Worm (Caenorhabditis elegans): Measurements from ENCODE around the gene Y73F8A.15.
"Not testable (repeated sequence)": the region's sequence is repeated elsewhere in the genome, so short reads cannot be mapped to it uniquely, and the experiment has no call there.

The Y73F8A.15 gene

ce11 chrIV:15302151-15302550 is 19.2 kb upstream of the Y73F8A.15 start, which contains the start of gene best-21:
best-21 (plus strand) TSS chrIV:15302451.
- TF ChIP-seq lin-11 (tag; optimal IDR thresholded peaks at IDR 0.05) (no peak), ceh-16 (tag; optimal IDR thresholded peaks at IDR 0.05) (no peak), egl-27 (tag; optimal IDR thresholded peaks at IDR 0.05) (no peak)

DNA sequence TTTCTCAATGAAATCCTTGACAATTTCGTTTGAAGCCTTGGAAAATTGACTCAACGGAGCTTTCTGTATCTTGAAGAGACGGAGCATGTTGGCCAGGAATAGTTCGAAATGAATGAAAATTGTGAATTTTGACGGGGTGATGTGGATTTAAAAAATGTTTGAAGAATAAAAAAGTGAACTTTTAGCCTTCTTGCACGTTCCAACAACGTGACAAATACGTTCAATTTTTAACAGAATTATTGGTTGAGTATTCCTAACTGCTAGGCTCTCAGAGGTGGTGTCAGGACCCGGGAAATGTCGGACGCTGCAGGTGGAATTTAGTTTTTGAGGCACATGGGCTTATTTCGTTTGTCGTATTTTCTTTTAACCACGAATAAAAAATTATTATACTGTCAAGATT is 9.8 kb upstream of the Y73F8A.15 start, which contains the start of gene Y73F8A.12:
Y73F8A.12 (minus strand) TSS at position 101 of the 400 bp plus-strand sequence.
- TF ChIP-seq ama-1 (optimal IDR thresholded peaks at IDR 0.05); C34F6.9 (tag; optimal IDR thresholded peaks at IDR 0.05); sma-9 (GFP tag; optimal IDR thresholded peaks at IDR 0.05); sma-9 (tag; optimal IDR thresholded peaks at IDR 0.05): not testable (repeated sequence)

DNA sequence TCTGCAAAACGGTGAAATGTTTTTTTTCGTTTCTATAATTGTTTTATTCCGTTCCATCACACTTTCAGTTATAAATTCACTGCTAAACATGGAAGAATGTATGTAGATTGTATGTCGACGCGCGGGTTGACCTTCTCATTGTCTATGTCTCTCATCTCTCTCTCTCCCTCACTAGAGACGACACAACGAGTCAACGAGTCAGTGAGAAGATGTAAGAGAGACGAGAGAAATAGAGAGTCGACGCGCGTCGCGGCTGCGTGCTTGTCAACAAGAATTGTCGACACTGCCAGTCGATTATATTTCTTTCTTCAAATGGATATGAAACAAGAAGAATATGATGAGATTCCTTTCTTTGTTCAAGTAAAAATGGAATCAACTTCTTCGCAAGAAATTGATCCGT is 9.4 kb upstream of the Y73F8A.15 start, which contains the start of gene Y73F8A.13:
Y73F8A.13 (plus strand) TSS at position 240 of the 400 bp plus-strand sequence.
- TF ChIP-seq nhr-129 (tag; optimal IDR thresholded peaks at IDR 0.05) (no peak), C34F6.9 (tag; optimal IDR thresholded peaks at IDR 0.05) (peak; percentile 19), mab-5 (tag; optimal IDR thresholded peaks at IDR 0.05) (no peak), nhr-21 (tag; optimal IDR thresholded peaks at IDR 0.05) (no peak), Y55F3AM.14 (GFP tag; optimal IDR thresholded peaks at IDR 0.05) (no peak), nhr-6 (tag; optimal IDR thresholded peaks at IDR 0.05) (no peak), lin-11 (tag; optimal IDR thresholded peaks at IDR 0.05) (no peak)

DNA sequence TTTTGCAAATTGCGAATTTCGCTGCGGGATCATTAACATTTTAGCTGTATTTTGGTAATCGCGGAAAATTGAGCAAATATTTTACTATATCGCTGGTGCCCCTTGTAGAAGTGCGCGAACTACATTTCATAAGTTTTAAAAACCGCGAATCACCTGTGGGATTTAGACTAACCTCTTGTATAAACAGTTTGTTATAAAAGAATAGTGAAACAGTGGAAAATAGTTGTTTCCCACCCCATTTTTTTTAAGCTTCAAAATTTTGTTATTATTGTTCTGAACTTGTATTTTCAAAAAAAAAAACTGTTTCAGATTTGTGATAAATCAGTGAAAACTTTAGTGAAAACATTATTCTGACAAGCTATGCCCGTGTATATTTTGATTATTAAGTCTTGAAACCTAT is 5.9 kb upstream of the Y73F8A.15 start:
- TF ChIP-seq nhr-11 (tag; optimal IDR thresholded peaks at IDR 0.05) (no peak), unc-62 (GFP tag; optimal IDR thresholded peaks at IDR 0.05) (no peak), lin-39 (tag; optimal IDR thresholded peaks at IDR 0.05) (no peak), ZK546.5 (tag; optimal IDR thresholded peaks at IDR 0.05) (no peak), skn-1 (tag; optimal IDR thresholded peaks at IDR 0.05) (no peak)

- TF ChIP-seq peb-1, gmeb-1, nhr-21 (tag; optimal IDR thresholded peaks at IDR 0.05): not testable (repeated sequence)
Measured at ce11 chrIV:15318982-15319381, 2.4 kb upstream of the Y73F8A.15 start, which contains the start of gene Y73F8A.14. Y73F8A.14 (minus strand) TSS chrIV:15319082.

- no peak for TF ChIP-seq nhr-77 (tag; optimal IDR thresholded peaks at IDR 0.05)
- no peak for TF ChIP-seq ztf-1 (GFP tag; conservative IDR thresholded peaks at IDR 0.05)
- no peak for TF ChIP-seq Y55F3AM.14 (GFP tag; optimal IDR thresholded peaks at IDR 0.05)
- no peak for TF ChIP-seq nhr-237 (tag; optimal IDR thresholded peaks at IDR 0.05)
- no peak for TF ChIP-seq C34F6.9 (tag; optimal IDR thresholded peaks at IDR 0.05)
- TF ChIP-seq elt-1 (tag; optimal IDR thresholded peaks at IDR 0.05), result no peak
- TF ChIP-seq ZK546.5 (tag; optimal IDR thresholded peaks at IDR 0.05), result no peak
- TF ChIP-seq unc-62 (GFP tag; optimal IDR thresholded peaks at IDR 0.05), result no peak
- TF ChIP-seq sem-4 (tag; optimal IDR thresholded peaks at IDR 0.05), result no peak
- TF ChIP-seq zag-1 (tag; optimal IDR thresholded peaks at IDR 0.05), result no peak
- TF ChIP-seq nhr-25 (tag; optimal IDR thresholded peaks at IDR 0.05), result no peak
- TF ChIP-seq ztf-4 (tag; optimal IDR thresholded peaks at IDR 0.05), result no peak
- TF ChIP-seq unc-55 (GFP tag; optimal IDR thresholded peaks at IDR 0.05), result no peak
- no peak for TF ChIP-seq blmp-1 (tag; optimal IDR thresholded peaks at IDR 0.05; ENCODE audit: insufficient read depth)
- TF ChIP-seq skn-1 (tag; optimal IDR thresholded peaks at IDR 0.05), result no peak
- no peak for TF ChIP-seq gmeb-1 (tag; optimal IDR thresholded peaks at IDR 0.05)
- no peak for TF ChIP-seq R02D3.7 (tag; optimal IDR thresholded peaks at IDR 0.05)
- TF ChIP-seq nhr-6 (tag; optimal IDR thresholded peaks at IDR 0.05), result no peak
- no peak for TF ChIP-seq ama-1 (optimal IDR thresholded peaks at IDR 0.05)
- TF ChIP-seq lin-39 (tag; optimal IDR thresholded peaks at IDR 0.05), result no peak
Measured at ce11 chrIV:15323593-15323992, 2.2 kb downstream of the Y73F8A.15 start, which contains the start of gene tbx-39. tbx-39 (plus strand) TSS chrIV:15323893.

DNA sequence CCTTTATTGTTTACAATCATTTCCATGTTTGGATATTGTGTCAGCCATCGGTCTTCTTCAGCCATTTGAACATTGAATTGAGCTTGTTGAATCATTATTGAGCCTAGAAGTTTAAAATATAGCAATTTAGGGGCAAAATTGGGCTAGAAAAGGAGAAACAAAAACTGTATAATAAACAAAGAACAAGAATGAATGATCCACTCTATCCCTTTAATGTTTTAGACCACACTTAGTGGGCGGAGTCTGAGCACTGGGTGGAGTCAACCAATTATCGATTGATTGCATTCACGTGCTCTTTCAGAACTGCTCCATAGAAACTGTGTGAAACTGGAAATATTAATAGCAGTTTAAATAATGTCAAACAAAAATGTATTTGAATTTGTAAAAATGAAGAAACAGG is 6.7 kb downstream of the Y73F8A.15 start, which contains the start of gene tbx-40:
tbx-40 (minus strand) TSS at position 101 of the 400 bp plus-strand sequence.
- no peak for TF ChIP-seq gmeb-1 (tag; optimal IDR thresholded peaks at IDR 0.05)
- TF ChIP-seq mab-5 (tag; optimal IDR thresholded peaks at IDR 0.05), result no peak
- no peak for TF ChIP-seq unc-55 (GFP tag; optimal IDR thresholded peaks at IDR 0.05)
- no peak for TF ChIP-seq ztf-1 (GFP tag; conservative IDR thresholded peaks at IDR 0.05)
- no peak for TF ChIP-seq ztf-11 (tag; optimal IDR thresholded peaks at IDR 0.05)
- TF ChIP-seq R02D3.7 (tag; optimal IDR thresholded peaks at IDR 0.05), result no peak
- TF ChIP-seq nhr-23 (tag; optimal IDR thresholded peaks at IDR 0.05), result no peak
- no peak for TF ChIP-seq aly-2 (tag; optimal IDR thresholded peaks at IDR 0.05)
- TF ChIP-seq nhr-237 (tag; optimal IDR thresholded peaks at IDR 0.05), result no peak
- no peak for TF ChIP-seq skn-1 (tag; optimal IDR thresholded peaks at IDR 0.05)
- no peak for TF ChIP-seq ZK546.5 (tag; optimal IDR thresholded peaks at IDR 0.05)
